Fruit fly (Drosophila melanogaster) whole organism, embryonic: Measurements from ENCODE around the gene CG43935.

Source experiments
- Adf1 ChIP-seq: fragments of 200-800 bp; sonication (Bioruptor generic); IDR thresholded peaks from 2 replicates; pipeline ENCODE4 v1.3.6; 2022; ENCODE audit warnings: missing biosample characterization, missing genetic modification characterization
- Blimp-1 ChIP-seq: fragments of 200-800 bp; sonication (Bioruptor generic); optimal IDR thresholded peaks from 3 replicates; lab custom pipeline; 2018; ENCODE audit warnings: missing biosample characterization, missing genetic modification characterization, mild to moderate bottlenecking, moderate library complexity, missing genetic modification reagents
- C15 ChIP-seq: fragments of 200-800 bp; sonication (Bioruptor generic); IDR thresholded peaks from 3 replicates; pipeline ENCODE4 v1.3.6; 2022; ENCODE audit warnings: missing biosample characterization, missing genetic modification characterization
- CG11504 ChIP-seq: fragments of 200-800 bp; sonication (Bioruptor generic); optimal IDR thresholded peaks from 3 replicates; lab custom pipeline; 2019; ENCODE audit warnings: missing biosample characterization, mild to moderate bottlenecking, missing genetic modification characterization, moderate library complexity
- CG13296 ChIP-seq: fragments of 200-800 bp; sonication (Bioruptor generic); optimal IDR thresholded peaks from 3 replicates; lab custom pipeline; 2018; ENCODE audit warnings: missing biosample characterization, mild to moderate bottlenecking, missing genetic modification characterization
- CG15011 ChIP-seq: fragments of 200-800 bp; sonication (Bioruptor generic); optimal IDR thresholded peaks from 3 replicates; lab custom pipeline; 2018; ENCODE audit warnings: missing biosample characterization, mild to moderate bottlenecking, missing genetic modification characterization
- CG15269 ChIP-seq: fragments of 200-800 bp; sonication (Bioruptor generic); optimal IDR thresholded peaks from 2 replicates; lab custom pipeline; 2018; ENCODE audit warnings: missing biosample characterization, mild to moderate bottlenecking, missing genetic modification characterization, moderate library complexity
- CG17802 ChIP-seq: fragments of 200-800 bp; sonication (Bioruptor generic); optimal IDR thresholded peaks from 2 replicates; lab custom pipeline; 2018; ENCODE audit warnings: missing biosample characterization, mild to moderate bottlenecking, missing genetic modification characterization, moderate library complexity
- CG18599 ChIP-seq: fragments of 200-800 bp; sonication (Bioruptor generic); optimal IDR thresholded peaks from 3 replicates; lab custom pipeline; 2017; ENCODE audit warnings: missing biosample characterization, missing genetic modification characterization, mild to moderate bottlenecking, moderate library complexity, missing genetic modification reagents
- CG30403 ChIP-seq: fragments of 200-800 bp; sonication (Bioruptor generic); optimal IDR thresholded peaks from 3 replicates; lab custom pipeline; 2016; ENCODE audit warnings: missing biosample characterization, missing genetic modification characterization
- CG4424 ChIP-seq: fragments of 200-800 bp; sonication (Bioruptor generic); optimal IDR thresholded peaks from 3 replicates; lab custom pipeline; 2016; ENCODE audit warnings: missing biosample characterization, missing genetic modification characterization
- CG7372 ChIP-seq: fragments of 200-800 bp; sonication (Bioruptor generic); IDR thresholded peaks from 2 replicates; pipeline ENCODE4 v1.3.6; 2022; ENCODE audit warnings: missing biosample characterization, missing genetic modification characterization
- CG7839 ChIP-seq: fragments of 200-800 bp; sonication (Bioruptor generic); optimal IDR thresholded peaks from 3 replicates; lab custom pipeline; 2018; ENCODE audit warnings: missing biosample characterization, mild to moderate bottlenecking, missing genetic modification characterization, moderate library complexity
- CG8290 ChIP-seq, 3 experiments: fragments of 200-800 bp; sonication (Bioruptor generic); optimal IDR thresholded peaks; 2 replicates each; lab custom pipeline; 2016 to 2019; ENCODE audit warnings: missing biosample characterization in 3 of 3, missing genetic modification characterization in 3 of 3, mild to moderate bottlenecking in 2 of 3, moderate library complexity in 1 of 3
- CG8388 ChIP-seq: fragments of 200-800 bp; sonication (Bioruptor generic); optimal IDR thresholded peaks from 2 replicates; lab custom pipeline; 2019; ENCODE audit warnings: missing biosample characterization, mild to moderate bottlenecking, missing genetic modification characterization, moderate library complexity
- CG9817 ChIP-seq: fragments of 200-800 bp; sonication (Bioruptor generic); optimal IDR thresholded peaks from 2 replicates; lab custom pipeline; 2018; ENCODE audit warnings: missing biosample characterization, mild to moderate bottlenecking, missing genetic modification characterization, moderate library complexity
- CG9932 ChIP-seq: fragments of 200-800 bp; sonication (Bioruptor generic); IDR thresholded peaks from 2 replicates; pipeline ENCODE4 v1.3.6; 2022; ENCODE audit warnings: missing biosample characterization, missing genetic modification characterization
- Deaf1 ChIP-seq: fragments of 200-800 bp; optimal IDR thresholded peaks from 3 replicates; lab custom pipeline; 2019; ENCODE audit warnings: missing biosample characterization, mild to moderate bottlenecking, missing genetic modification characterization, moderate library complexity
- Doc2 ChIP-seq: fragments of 200-800 bp; sonication (Bioruptor generic); IDR thresholded peaks from 2 replicates; pipeline ENCODE4 v1.3.6; 2022; ENCODE audit warnings: missing biosample characterization, missing genetic modification characterization
- Doc3 ChIP-seq: fragments of 200-800 bp; sonication (Bioruptor generic); IDR thresholded peaks from 3 replicates; pipeline ENCODE4 v1.3.6; 2022; ENCODE audit warnings: missing biosample characterization, missing genetic modification characterization; ENCODE audit not compliant: partially characterized antibody
- GATAe ChIP-seq: fragments of 200-800 bp; sonication (Bioruptor generic); conservative IDR thresholded peaks from 2 replicates; pipeline ENCODE4 v1.3.6; 2022; ENCODE audit warnings: missing biosample characterization, missing genetic modification characterization
- HLH3B ChIP-seq: fragments of 200-800 bp; sonication (Bioruptor generic); IDR thresholded peaks from 2 replicates; pipeline ENCODE4 v1.3.6; 2022; ENCODE audit warnings: missing biosample characterization, missing genetic modification characterization
- HmgD ChIP-seq: fragments of 200-800 bp; sonication (Bioruptor generic); optimal IDR thresholded peaks from 3 replicates; lab custom pipeline; 2016; ENCODE audit warnings: missing biosample characterization, missing genetic modification characterization
- Hr51 ChIP-seq, 2 experiments: fragments of 200-800 bp; sonication (Bioruptor generic); optimal IDR thresholded peaks; 2 replicates in 1 of 2; 3 replicates in 1 of 2; lab custom pipeline; 2016 to 2018; ENCODE audit warnings: missing biosample characterization in 2 of 2, missing genetic modification characterization in 2 of 2, mild to moderate bottlenecking in 1 of 2, moderate library complexity in 1 of 2
- Lhr ChIP-seq: fragments of 200-800 bp; sonication (Bioruptor generic); optimal IDR thresholded peaks from 3 replicates; lab custom pipeline; 2017; ENCODE audit warnings: mild to moderate bottlenecking, missing biosample characterization, missing genetic modification reagents, missing genetic modification characterization
- Meics ChIP-seq: fragments of 200-800 bp; sonication (Bioruptor generic); optimal IDR thresholded peaks from 2 replicates; lab custom pipeline; 2017; ENCODE audit warnings: missing biosample characterization, mild to moderate bottlenecking, missing genetic modification characterization
- Oli ChIP-seq: fragments of 200-800 bp; sonication (Bioruptor generic); optimal IDR thresholded peaks from 2 replicates; lab custom pipeline; 2018; ENCODE audit warnings: missing biosample characterization, mild to moderate bottlenecking, missing genetic modification characterization, moderate library complexity
- Ptx1 ChIP-seq: fragments of 200-800 bp; sonication (Bioruptor generic); IDR thresholded peaks from 2 replicates; pipeline ENCODE4 v1.3.6; 2022; ENCODE audit warnings: missing biosample characterization, missing genetic modification characterization
- Sox100B ChIP-seq: fragments of 200-800 bp; sonication (Bioruptor generic); optimal IDR thresholded peaks from 3 replicates; lab custom pipeline; 2018; ENCODE audit warnings: missing biosample characterization, mild to moderate bottlenecking, missing genetic modification characterization
- Sox102F ChIP-seq: fragments of 200-800 bp; sonication (Bioruptor generic); optimal IDR thresholded peaks from 2 replicates; lab custom pipeline; 2018; ENCODE audit warnings: missing biosample characterization, mild to moderate bottlenecking, missing genetic modification characterization, moderate library complexity
- Xbp1 ChIP-seq: fragments of 200-800 bp; sonication (Bioruptor generic); optimal IDR thresholded peaks from 3 replicates; lab custom pipeline; 2016; ENCODE audit warnings: missing biosample characterization, mild to moderate bottlenecking, missing genetic modification characterization
- bab2 ChIP-seq: fragments of 200-800 bp; sonication (Bioruptor generic); optimal IDR thresholded peaks from 2 replicates; lab custom pipeline; 2016; ENCODE audit warnings: missing biosample characterization, missing genetic modification characterization
- cato ChIP-seq: fragments of 200-800 bp; sonication (Bioruptor generic); optimal IDR thresholded peaks from 2 replicates; lab custom pipeline; 2016; ENCODE audit warnings: missing biosample characterization, missing genetic modification characterization, borderline replicate concordance
- chinmo ChIP-seq: fragments of 200-800 bp; sonication (Bioruptor generic); IDR thresholded peaks from 4 replicates; pipeline ENCODE4 v1.3.6; 2022; ENCODE audit warnings: missing biosample characterization, missing genetic modification characterization; ENCODE audit not compliant: partially characterized antibody
- ewg ChIP-seq: fragments of 200-800 bp; sonication (Bioruptor generic); optimal IDR thresholded peaks from 3 replicates; lab custom pipeline; 2017; ENCODE audit warnings: mild to moderate bottlenecking, missing biosample characterization, missing genetic modification reagents, missing genetic modification characterization
- gem ChIP-seq: fragments of 200-800 bp; sonication (Bioruptor generic); optimal IDR thresholded peaks from 2 replicates; lab custom pipeline; 2019; ENCODE audit warnings: missing biosample characterization, mild to moderate bottlenecking, missing genetic modification characterization, moderate library complexity
- grau ChIP-seq: fragments of 200-800 bp; optimal IDR thresholded peaks from 3 replicates; lab custom pipeline; 2019; ENCODE audit warnings: missing biosample characterization, mild to moderate bottlenecking, missing genetic modification characterization, moderate library complexity
- hbn ChIP-seq: fragments of 200-800 bp; sonication (Bioruptor generic); IDR thresholded peaks from 2 replicates; pipeline ENCODE4 v1.3.6; 2022; ENCODE audit warnings: missing biosample characterization, missing genetic modification characterization; ENCODE audit not compliant: partially characterized antibody
- kni ChIP-seq: fragments of 200-800 bp; sonication (Bioruptor generic); optimal IDR thresholded peaks from 3 replicates; lab custom pipeline; 2017; ENCODE audit warnings: mild to moderate bottlenecking, missing biosample characterization, missing genetic modification reagents, missing genetic modification characterization
- pros ChIP-seq: fragments of 200-800 bp; sonication (Bioruptor generic); optimal IDR thresholded peaks from 3 replicates; lab custom pipeline; 2019; ENCODE audit warnings: missing biosample characterization, mild to moderate bottlenecking, missing genetic modification characterization, moderate library complexity
- repo ChIP-seq: fragments of 200-800 bp; sonication (Bioruptor generic); optimal IDR thresholded peaks from 2 replicates; lab custom pipeline; 2016; ENCODE audit warnings: missing biosample characterization, missing genetic modification characterization
- sob ChIP-seq: fragments of 200-800 bp; sonication (Bioruptor generic); IDR thresholded peaks from 2 replicates; pipeline ENCODE4 v1.3.6; 2022; ENCODE audit warnings: missing biosample characterization, missing genetic modification characterization
- unc-4 ChIP-seq: fragments of 200-800 bp; sonication (Bioruptor generic); IDR thresholded peaks from 2 replicates; pipeline ENCODE4 v1.3.6; 2022; ENCODE audit warnings: missing biosample characterization, missing genetic modification characterization; ENCODE audit not compliant: partially characterized antibody
- wor ChIP-seq: fragments of 200-800 bp; sonication (Bioruptor generic); IDR thresholded peaks from 2 replicates; pipeline ENCODE4 v1.3.6; 2022; ENCODE audit warnings: missing biosample characterization, missing genetic modification characterization
- zen ChIP-seq: fragments of 200-800 bp; sonication (Bioruptor generic); optimal IDR thresholded peaks from 3 replicates; lab custom pipeline; 2018; ENCODE audit warnings: missing biosample characterization, mild to moderate bottlenecking, missing genetic modification characterization, moderate library complexity
- zf30C ChIP-seq: fragments of 200-800 bp; sonication (Bioruptor generic); optimal IDR thresholded peaks from 3 replicates; lab custom pipeline; 2018; ENCODE audit warnings: missing biosample characterization, mild to moderate bottlenecking, missing genetic modification characterization

The CG43935 gene

dm6 chr3R:27069810-27070625 is 4.8 kb downstream of the CG43935 start, which contains the start of gene spz (continued):
- TF ChIP-seq CG7839, result peak; percentile 37
- TF ChIP-seq Doc3 (GFP tag; lab: Robert Waterston, UW), result 0 out of 3 replicates have a peak, but pooled peaks have one; percentile 28
- no peak for TF ChIP-seq CG4424 (GFP tag; lab: Kevin White, UChicago)
- peak; percentile 8 for TF ChIP-seq Sox100B (GFP tag; lab: Kevin White, UChicago)
- TF ChIP-seq CG17802, result no peak
- peak; percentile 54 for TF ChIP-seq Sox102F (GFP tag; lab: Kevin White, UChicago)
- TF ChIP-seq GATAe (GFP tag; lab: Robert Waterston, UW), result no peak
- TF ChIP-seq chinmo, result peak; percentile 95
- TF ChIP-seq sob (GFP tag; lab: Robert Waterston, UW), result peak; percentile 51; the same call in 1 of the 2 replicates
- no peak for TF ChIP-seq bab2 (GFP tag; lab: Kevin White, UChicago)
- TF ChIP-seq grau (tag; lab: Kevin White, UChicago), result peak; percentile 18
- no peak for TF ChIP-seq wor (GFP tag; lab: Robert Waterston, UW)
- no peak for TF ChIP-seq CG13296 (GFP tag; lab: Kevin White, UChicago)
- peak; percentile 39 for TF ChIP-seq CG30403 (GFP tag; lab: Kevin White, UChicago)
- peak; percentile 61 for TF ChIP-seq gem (tag; lab: Kevin White, UChicago)
- TF ChIP-seq Blimp-1 (GFP tag; lab: Kevin White, UChicago), result peak; percentile 81
- TF ChIP-seq CG9817 (tag; lab: Kevin White, UChicago), result no peak
- TF ChIP-seq CG15269 (tag; lab: Kevin White, UChicago), result peak; percentile 44
- TF ChIP-seq HmgD (GFP tag; lab: Kevin White, UChicago), result no peak
- peak; percentile 14 for TF ChIP-seq repo
- no peak for TF ChIP-seq CG7372 (GFP tag; lab: Robert Waterston, UW)
- TF ChIP-seq cato (GFP tag; lab: Kevin White, UChicago), result no peak
- TF ChIP-seq CG11504 (tag; lab: Kevin White, UChicago), result peak; percentile 58
- no peak for TF ChIP-seq C15 (GFP tag; lab: Robert Waterston, UW)
- TF ChIP-seq CG18599, result peak; percentile 3
- 0 out of 2 replicates have a peak, but pooled peaks have one; percentile 24 for TF ChIP-seq hbn (GFP tag; lab: Robert Waterston, UW)
- peak; percentile 14; the same call in 1 of the 2 replicates for TF ChIP-seq HLH3B (GFP tag; lab: Robert Waterston, UW)
- TF ChIP-seq CG15011 (GFP tag; lab: Kevin White, UChicago), result no peak
- TF ChIP-seq Ptx1 (GFP tag; lab: Robert Waterston, UW), result peak; percentile 40; the same call in 1 of the 2 replicates
- no peak for TF ChIP-seq zf30C (GFP tag; lab: Kevin White, UChicago)
- 0 out of 2 replicates have a peak, but pooled peaks have one; percentile 35 for TF ChIP-seq CG9932
- TF ChIP-seq Meics, result peak; percentile 7
- TF ChIP-seq CG8290 (GFP tag; optimal IDR thresholded peaks at IDR 0.05; lab: Kevin White, UChicago), result no peak
- peak in 1 of 2 experiments; percentile 41 for TF ChIP-seq CG8290 (tag; optimal IDR thresholded peaks at IDR 0.05; lab: Kevin White, UChicago)
- TF ChIP-seq unc-4, result 0 out of 2 replicates have a peak, but pooled peaks have one; percentile 26
- TF ChIP-seq pros (GFP tag; lab: Kevin White, UChicago), result no peak
- TF ChIP-seq kni (GFP tag; lab: Kevin White, UChicago), result peak; percentile 9
- peak in 1 of 2 experiments; percentile 44 for TF ChIP-seq Hr51 (GFP tag; optimal IDR thresholded peaks at IDR 0.05; lab: Kevin White, UChicago)
- TF ChIP-seq Doc2 (GFP tag; lab: Robert Waterston, UW), result no peak
- peak; percentile 18 for TF ChIP-seq CG8388 (GFP tag; lab: Kevin White, UChicago)
- TF ChIP-seq ewg, result no peak
- peak; percentile 57 for TF ChIP-seq Deaf1
- no peak for TF ChIP-seq Oli (tag; lab: Kevin White, UChicago)
- TF ChIP-seq Xbp1 (GFP tag; lab: Kevin White, UChicago), result peak; percentile 32
- no peak for TF ChIP-seq Lhr
- TF ChIP-seq zen, result no peak
- peak; percentile 54 for TF ChIP-seq Adf1 (GFP tag; lab: Robert Waterston, UW)
